Worm (Caenorhabditis elegans) whole organism, mixed stage, embryonic: ENCODE measurements around the gene mec-18.

Source experiments
- bed-3 ChIP-seq: fragments of 200-800 bp; sonication (Bioruptor generic); optimal IDR thresholded peaks from 3 replicates; lab custom pipeline; 2018; ENCODE audit warnings: mild to moderate bottlenecking, missing genetic modification characterization, moderate library complexity, missing compliant biosample characterization
- blmp-1 ChIP-seq: fragments of 150-350 bp; optimal IDR thresholded peaks from 2 replicates; lab custom pipeline; 2014; ENCODE audit warnings: missing biosample characterization, missing genetic modification characterization
- ceh-39 ChIP-seq: fragments of 150-350 bp; optimal IDR thresholded peaks from 2 replicates; lab custom pipeline; 2014; ENCODE audit warnings: missing biosample characterization, missing genetic modification characterization
- ceh-83 ChIP-seq: fragments of 200-800 bp; sonication (Bioruptor generic); optimal IDR thresholded peaks from 2 replicates; lab custom pipeline; 2018; ENCODE audit warnings: mild to moderate bottlenecking, missing genetic modification characterization, missing compliant biosample characterization
- ces-1 ChIP-seq: fragments of 150-350 bp; optimal IDR thresholded peaks from 2 replicates; lab custom pipeline; 2014; ENCODE audit warnings: missing biosample characterization, missing genetic modification reagents, missing genetic modification characterization
- cnd-1 ChIP-seq: fragments of 200-800 bp; sonication (Bioruptor generic); optimal IDR thresholded peaks from 2 replicates; lab custom pipeline; 2018; ENCODE audit warnings: mild to moderate bottlenecking, missing genetic modification characterization, missing compliant biosample characterization
- drap-1 ChIP-seq: fragments of 200-800 bp; sonication (Bioruptor generic); optimal IDR thresholded peaks from 3 replicates; lab custom pipeline; 2018; ENCODE audit warnings: mild to moderate bottlenecking, missing genetic modification characterization, missing compliant biosample characterization
- elt-3 ChIP-seq: fragments of 150-350 bp; optimal IDR thresholded peaks from 2 replicates; lab custom pipeline; 2014; ENCODE audit warnings: missing biosample characterization, missing genetic modification characterization
- flh-1 ChIP-seq: fragments of 200-800 bp; sonication (Bioruptor generic); optimal IDR thresholded peaks from 2 replicates; lab custom pipeline; 2018; ENCODE audit warnings: mild to moderate bottlenecking, missing genetic modification characterization, moderate library complexity, missing compliant biosample characterization
- ham-2 ChIP-seq: fragments of 200-800 bp; sonication (Bioruptor generic); optimal IDR thresholded peaks from 2 replicates; lab custom pipeline; 2018; ENCODE audit warnings: mild to moderate bottlenecking, missing genetic modification characterization, missing compliant biosample characterization
- hlh-1 ChIP-seq: fragments of 150-350 bp; optimal IDR thresholded peaks from 2 replicates; lab custom pipeline; 2014; ENCODE audit warnings: missing biosample characterization, missing genetic modification reagents, missing genetic modification characterization
- lin-13 ChIP-seq: fragments of 150-350 bp; optimal IDR thresholded peaks from 2 replicates; lab custom pipeline; 2014; ENCODE audit warnings: missing biosample characterization, missing genetic modification characterization
- lin-32 ChIP-seq: fragments of 200-800 bp; sonication (Bioruptor generic); optimal IDR thresholded peaks from 2 replicates; lab custom pipeline; 2018; ENCODE audit warnings: mild to moderate bottlenecking, missing genetic modification characterization, missing compliant biosample characterization
- lsy-2 ChIP-seq: fragments of 150-350 bp; optimal IDR thresholded peaks from 2 replicates; lab custom pipeline; 2014; ENCODE audit warnings: missing biosample characterization, missing genetic modification characterization
- mab-5 ChIP-seq: fragments of 150-350 bp; optimal IDR thresholded peaks from 2 replicates; lab custom pipeline; 2014; ENCODE audit warnings: missing biosample characterization, missing genetic modification characterization
- mep-1 ChIP-seq: fragments of 150-350 bp; optimal IDR thresholded peaks from 2 replicates; lab custom pipeline; 2017; ENCODE audit warnings: missing biosample characterization, missing genetic modification reagents, missing genetic modification characterization, inconsistent platforms
- mls-2 ChIP-seq: sonication (generic microtip); optimal IDR thresholded peaks from 2 replicates; lab custom pipeline; 2016; ENCODE audit warnings: mild to moderate bottlenecking, missing genetic modification characterization, moderate library complexity, missing compliant biosample characterization
- nhr-12 ChIP-seq: fragments of 150-350 bp; optimal IDR thresholded peaks from 2 replicates; lab custom pipeline; 2014; ENCODE audit warnings: missing biosample characterization, missing genetic modification characterization
- nhr-2 ChIP-seq: fragments of 150-350 bp; optimal IDR thresholded peaks from 2 replicates; lab custom pipeline; 2014; ENCODE audit warnings: missing biosample characterization, missing genetic modification characterization
- nhr-28 ChIP-seq: fragments of 150-350 bp; optimal IDR thresholded peaks from 2 replicates; lab custom pipeline; 2014; ENCODE audit warnings: missing biosample characterization, missing genetic modification characterization
- nhr-76 ChIP-seq: sonication (generic microtip); optimal IDR thresholded peaks from 2 replicates; lab custom pipeline; 2017; ENCODE audit warnings: missing biosample characterization, missing genetic modification characterization
- pha-4 ChIP-seq: fragments of 150-350 bp; optimal IDR thresholded peaks from 2 replicates; lab custom pipeline; 2018; ENCODE audit warnings: missing biosample characterization, missing genetic modification reagents, missing genetic modification characterization
- sem-2 ChIP-seq: fragments of 200-800 bp; sonication (Bioruptor generic); optimal IDR thresholded peaks from 2 replicates; lab custom pipeline; 2018; ENCODE audit warnings: mild to moderate bottlenecking, missing genetic modification characterization, missing compliant biosample characterization
- sptf-1 ChIP-seq: sonication (generic microtip); optimal IDR thresholded peaks from 2 replicates; lab custom pipeline; 2017; ENCODE audit warnings: mild to moderate bottlenecking, missing genetic modification characterization, moderate library complexity, missing compliant biosample characterization
- tbx-8 ChIP-seq: fragments of 200-800 bp; sonication (Bioruptor generic); optimal IDR thresholded peaks from 2 replicates; lab custom pipeline; 2018; ENCODE audit warnings: mild to moderate bottlenecking, missing genetic modification characterization, moderate library complexity, missing compliant biosample characterization
- unc-120 ChIP-seq: sonication (generic microtip); optimal IDR thresholded peaks from 2 replicates; lab custom pipeline; 2017; ENCODE audit warnings: missing genetic modification characterization, missing compliant biosample characterization; ENCODE audit not compliant: poor library complexity, severe bottlenecking
- unc-39 ChIP-seq: fragments of 150-350 bp; optimal IDR thresholded peaks from 2 replicates; lab custom pipeline; 2014; ENCODE audit warnings: missing biosample characterization, missing genetic modification characterization
- unc-62 ChIP-seq: fragments of 150-350 bp; optimal IDR thresholded peaks from 2 replicates; lab custom pipeline; 2014; ENCODE audit warnings: missing biosample characterization, missing genetic modification reagents, missing genetic modification characterization
- zip-8 ChIP-seq: fragments of 150-350 bp; optimal IDR thresholded peaks from 2 replicates; lab custom pipeline; 2014; ENCODE audit warnings: missing biosample characterization, missing genetic modification characterization

The mec-18 gene

DNA sequence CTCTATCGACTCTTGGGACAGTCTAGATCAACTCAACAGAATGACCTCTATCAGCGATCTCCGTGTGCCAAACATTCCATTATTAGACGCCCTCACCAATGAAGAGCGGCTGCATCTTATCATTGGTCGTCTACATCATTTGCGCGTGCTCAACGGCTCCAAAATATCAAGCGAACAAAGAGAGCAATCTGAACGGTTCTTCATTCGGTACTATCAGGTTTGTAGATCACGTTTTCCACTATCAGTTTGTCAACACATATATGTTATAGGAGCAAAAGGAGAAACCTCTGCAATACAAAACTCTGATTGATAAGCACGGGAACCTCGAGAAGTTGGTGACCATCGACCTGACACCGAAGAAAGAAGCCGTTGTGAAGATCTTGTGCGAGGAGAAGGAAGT is 5.6 kb downstream of the mec-18 start:
- no peak for TF ChIP-seq ces-1 (GFP tag; lab: Kevin White, UChicago)
- TF ChIP-seq mep-1 (tag; lab: Kevin White, UChicago) = no peak
- no peak for TF ChIP-seq ceh-83 (GFP tag; lab: Kevin White, UChicago)
- no peak for TF ChIP-seq mab-5 (tag; lab: Kevin White, UChicago)
- no peak for TF ChIP-seq flh-1 (GFP tag; lab: Kevin White, UChicago)
- no peak for TF ChIP-seq sptf-1 (tag; lab: Kevin White, UChicago)
- no peak for TF ChIP-seq lin-32 (GFP tag; lab: Kevin White, UChicago)
- TF ChIP-seq ceh-39 (tag; lab: Kevin White, UChicago) = no peak
- TF ChIP-seq ham-2 (GFP tag; lab: Kevin White, UChicago) = no peak
- TF ChIP-seq tbx-8 (GFP tag; lab: Kevin White, UChicago) = no peak

DNA sequence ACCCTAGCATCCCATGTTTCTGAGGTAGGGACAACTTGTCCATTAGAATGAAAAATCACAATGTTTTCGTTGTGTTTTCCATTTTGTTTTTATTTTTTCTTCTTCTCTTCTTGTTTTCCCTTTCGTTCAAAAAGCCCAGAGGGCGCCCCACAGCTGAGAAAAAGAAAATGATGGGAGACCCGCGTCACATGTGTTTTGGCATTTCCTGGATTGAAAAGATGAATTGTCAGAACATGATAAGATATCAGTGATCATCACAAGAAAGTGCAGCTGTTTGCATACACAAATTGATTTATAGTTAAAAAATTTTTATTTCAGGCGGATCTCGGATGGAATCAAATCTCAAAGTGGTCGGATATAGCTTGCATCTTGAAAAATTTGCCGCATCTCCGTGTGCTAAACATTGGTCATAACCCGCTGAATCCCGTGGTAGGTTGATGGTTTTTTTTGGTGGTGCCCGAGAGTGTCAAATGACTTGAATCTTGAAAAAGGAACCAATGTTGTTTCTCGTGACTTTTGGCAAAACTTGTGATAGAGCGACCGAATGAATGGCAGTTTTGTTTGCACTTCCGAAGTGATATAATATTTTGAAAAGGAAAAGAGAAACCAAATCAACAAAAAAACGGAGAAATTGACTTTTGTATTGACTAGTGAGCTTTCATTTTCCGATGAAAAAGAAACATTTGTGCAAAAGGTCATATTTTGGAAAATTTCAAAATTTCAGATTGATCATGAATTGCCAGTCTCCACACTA is 7.7 kb downstream of the mec-18 start:
- no peak for TF ChIP-seq lsy-2 (tag; lab: Kevin White, UChicago)
- TF ChIP-seq ceh-39 (tag; lab: Kevin White, UChicago) = no peak
- TF ChIP-seq unc-62 (GFP tag; lab: Kevin White, UChicago) = peak; percentile 75
- TF ChIP-seq zip-8 = no peak
- TF ChIP-seq hlh-1 (tag; lab: Kevin White, UChicago) = peak; percentile 64
- TF ChIP-seq mab-5 (tag; lab: Kevin White, UChicago) = peak; percentile 72
- TF ChIP-seq drap-1 (GFP tag; lab: Kevin White, UChicago) = no peak
- TF ChIP-seq, all 35 proteins: peak for 3

DNA sequence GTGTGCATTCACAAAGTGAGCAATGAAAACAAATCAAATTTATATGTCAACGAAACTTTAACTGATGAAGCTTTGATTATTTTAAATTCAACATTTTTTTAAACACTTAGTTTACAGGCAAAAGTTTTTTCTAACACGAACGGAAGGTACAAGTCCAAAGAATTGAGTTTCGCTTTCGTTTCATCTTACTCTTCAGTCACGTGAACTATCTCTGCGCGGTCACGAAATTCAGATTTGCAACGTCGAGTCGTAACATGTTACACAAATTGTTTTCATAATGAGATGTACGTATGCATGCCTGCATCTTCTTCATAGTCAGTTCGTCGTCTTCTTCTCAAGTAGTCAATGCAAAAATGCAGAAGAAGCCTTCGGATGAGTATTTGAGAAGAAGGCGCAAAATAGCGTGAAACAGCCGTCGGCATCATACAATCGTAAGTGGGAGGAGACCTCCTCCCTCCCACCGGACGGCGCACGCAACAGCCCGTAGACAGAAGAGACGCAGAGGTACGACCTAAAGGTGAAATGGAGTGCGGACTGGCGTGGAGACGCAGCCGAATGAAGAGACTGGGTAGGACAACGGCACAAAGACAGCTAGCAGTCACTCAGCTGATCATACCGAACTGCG is 8.6 kb downstream of the mec-18 start, which contains the start of gene coel-1:
Gene coel-1 (plus strand): TSS at position 381 of the 625 bp plus-strand sequence.
- TF ChIP-seq ham-2 (GFP tag; lab: Kevin White, UChicago) (peak; percentile 86), tbx-8 (GFP tag; lab: Kevin White, UChicago) (no peak), blmp-1 (peak; percentile 20), nhr-12 (tag; lab: Kevin White, UChicago) (no peak), bed-3 (no peak), elt-3 (no peak), ces-1 (GFP tag; lab: Kevin White, UChicago) (peak; percentile 71), unc-62 (GFP tag; lab: Kevin White, UChicago) (peak; percentile 67), nhr-28 (no peak), sptf-1 (tag; lab: Kevin White, UChicago) (peak; percentile 31), drap-1 (GFP tag; lab: Kevin White, UChicago) (peak; percentile 16), nhr-76 (tag; lab: Kevin White, UChicago) (no peak), sem-2 (peak; percentile 3), flh-1 (GFP tag; lab: Kevin White, UChicago) (no peak), hlh-1 (tag; lab: Kevin White, UChicago) (peak; percentile 72), unc-39 (tag; lab: Kevin White, UChicago) (no peak), lsy-2 (tag; lab: Kevin White, UChicago) (peak; percentile 36), unc-120 (tag; lab: Kevin White, UChicago) (peak; percentile 65), mls-2 (tag; lab: Kevin White, UChicago) (peak; percentile 28), cnd-1 (tag; lab: Kevin White, UChicago) (peak; percentile 8), mep-1 (tag; lab: Kevin White, UChicago) (no peak)

DNA sequence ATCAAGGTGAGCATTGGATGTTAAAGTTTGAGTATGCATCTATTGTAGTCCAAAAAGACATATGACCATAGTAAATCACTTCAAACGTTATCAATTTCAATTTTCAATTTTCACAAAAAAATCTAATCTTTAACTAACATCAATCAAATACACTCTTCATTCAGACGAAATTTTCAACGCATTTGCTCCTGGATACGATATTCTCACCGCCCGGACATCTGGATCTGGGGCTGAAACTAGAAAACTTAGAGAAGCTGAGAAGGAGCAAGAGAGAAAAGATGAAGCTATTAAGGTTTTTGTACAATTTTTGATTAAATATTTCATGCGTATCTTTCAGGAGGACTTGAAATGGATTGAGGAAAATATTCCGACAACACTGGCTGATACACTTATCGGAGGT is 10.2 kb downstream of the mec-18 start:
- no peak for TF ChIP-seq nhr-28
- TF ChIP-seq ces-1 (GFP tag; lab: Kevin White, UChicago) = no peak
- no peak for TF ChIP-seq nhr-2 (tag; lab: Kevin White, UChicago)
- no peak for TF ChIP-seq lsy-2 (tag; lab: Kevin White, UChicago)
- TF ChIP-seq zip-8 = no peak

DNA sequence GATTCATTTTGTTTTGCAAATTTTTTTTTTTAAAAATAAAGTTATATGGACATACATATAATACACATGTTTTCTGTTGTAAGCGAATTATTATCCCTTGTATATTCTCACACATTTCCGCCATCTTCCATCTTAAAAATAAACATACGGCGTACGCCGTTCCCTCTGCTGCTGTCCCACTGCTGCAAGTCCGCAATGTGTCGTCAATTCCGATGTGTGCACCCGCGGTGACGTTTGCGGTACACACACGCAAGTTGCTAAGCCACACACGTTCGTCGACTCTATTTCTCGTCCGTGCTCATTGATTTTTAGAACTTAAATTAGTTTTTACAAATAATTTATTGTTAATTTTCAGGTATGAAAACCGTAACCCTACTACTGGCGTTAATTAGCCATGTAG is 13.7 kb downstream of the mec-18 start, which contains the start of gene C52B9.4:
Gene C52B9.4 (plus strand): TSS at position 356 of the 400 bp plus-strand sequence.
- peak; percentile 8 for TF ChIP-seq mep-1 (tag; lab: Kevin White, UChicago)
- peak; percentile 65 for TF ChIP-seq pha-4
- no peak for TF ChIP-seq zip-8
- peak; percentile 51 for TF ChIP-seq lin-13
- no peak for TF ChIP-seq ceh-83 (GFP tag; lab: Kevin White, UChicago)
- TF ChIP-seq mab-5 (tag; lab: Kevin White, UChicago) = no peak
